Fruit fly (Drosophila melanogaster): ENCODE data around the gene mRpS14.

The mRpS14 gene

DNA sequence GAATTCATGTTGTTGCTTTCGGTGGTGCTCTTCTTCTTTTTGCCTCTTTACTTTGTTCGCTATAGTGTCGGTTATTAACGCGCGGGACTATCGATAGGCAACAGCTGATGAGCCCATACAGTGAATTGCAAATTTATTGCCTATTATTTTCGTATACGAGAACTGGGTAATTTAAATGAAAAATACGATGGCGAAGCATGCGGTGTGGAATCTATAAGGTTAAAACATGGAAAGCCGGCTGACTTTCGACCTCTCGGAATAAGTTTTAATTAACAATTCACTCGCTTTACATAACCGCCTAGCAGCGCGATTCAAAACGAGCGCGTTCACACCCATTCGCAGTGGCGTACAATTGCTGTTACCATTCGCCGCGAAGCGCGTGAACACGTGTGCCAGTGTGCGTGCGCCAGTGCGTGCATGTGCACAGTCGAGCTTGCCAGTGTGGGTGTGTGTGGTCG is at the start of gene mRpS14, which contains the start of gene Naa15-16:
mRpS14 (minus strand) TSS at position 370 of the 458 bp plus-strand sequence.
Naa15-16 (plus strand) TSS at position 116 of the 458 bp plus-strand sequence.
- TF ChIP-seq usp (GFP tag; optimal IDR thresholded peaks at IDR 0.05) (no peak), Dll (optimal IDR thresholded peaks at IDR 0.05) (no peak)

dm6 chrX:19522597-19522996 is 42.6 kb upstream of the mRpS14 start:
- TF ChIP-seq CG8478 (optimal IDR thresholded peaks at IDR 0.05) (peak; percentile 60), Dll (optimal IDR thresholded peaks at IDR 0.05) (peak; percentile 16), usp (GFP tag; optimal IDR thresholded peaks at IDR 0.05) (no peak), EcR (GFP tag; optimal IDR thresholded peaks at IDR 0.05) (no peak)

DNA sequence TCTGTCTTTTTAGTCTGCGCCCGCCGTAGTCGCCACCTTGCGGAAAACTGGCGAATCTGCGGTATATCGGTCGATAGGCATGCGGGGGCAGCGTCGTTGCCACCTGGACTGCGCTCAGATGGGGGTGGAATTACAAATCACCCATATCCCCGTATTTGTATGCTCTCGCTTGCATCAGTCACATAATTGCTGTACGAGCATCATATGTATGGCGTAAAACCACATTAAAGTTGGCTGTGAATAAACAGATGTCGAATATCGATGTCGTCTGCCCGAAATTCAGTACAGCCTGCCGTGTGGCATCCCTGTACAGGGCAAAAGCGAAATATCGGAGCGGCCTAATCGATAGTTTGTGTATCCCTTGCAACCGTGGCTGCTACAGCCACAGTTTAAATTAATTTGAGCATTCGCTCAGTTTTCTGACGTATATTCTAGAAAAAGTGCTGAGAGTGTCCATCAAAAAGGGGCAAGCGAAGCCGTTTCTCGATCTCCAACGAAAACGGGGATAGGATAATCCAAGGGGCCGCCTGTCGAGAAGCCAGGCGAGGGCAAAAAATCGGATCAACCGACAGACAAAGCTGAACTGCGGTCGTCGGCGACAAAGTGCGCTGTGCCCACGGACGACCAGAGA is 41.8 kb upstream of the mRpS14 start, which contains the start of the genes Idh3a and CoRest:
Idh3a (minus strand) TSS at position 58 of the 631 bp plus-strand sequence.
CoRest (plus strand) TSS at position 177 of the 631 bp plus-strand sequence.
- no peak for TF ChIP-seq Dll (optimal IDR thresholded peaks at IDR 0.05)
- no peak for TF ChIP-seq pan (optimal IDR thresholded peaks at IDR 0.05)
- no peak for TF ChIP-seq psq (optimal IDR thresholded peaks at IDR 0.05)
- no peak for TF ChIP-seq EcR (GFP tag; optimal IDR thresholded peaks at IDR 0.05)
- TF ChIP-seq usp (GFP tag; optimal IDR thresholded peaks at IDR 0.05): no peak
- TF ChIP-seq CG8478 (optimal IDR thresholded peaks at IDR 0.05): no peak

DNA sequence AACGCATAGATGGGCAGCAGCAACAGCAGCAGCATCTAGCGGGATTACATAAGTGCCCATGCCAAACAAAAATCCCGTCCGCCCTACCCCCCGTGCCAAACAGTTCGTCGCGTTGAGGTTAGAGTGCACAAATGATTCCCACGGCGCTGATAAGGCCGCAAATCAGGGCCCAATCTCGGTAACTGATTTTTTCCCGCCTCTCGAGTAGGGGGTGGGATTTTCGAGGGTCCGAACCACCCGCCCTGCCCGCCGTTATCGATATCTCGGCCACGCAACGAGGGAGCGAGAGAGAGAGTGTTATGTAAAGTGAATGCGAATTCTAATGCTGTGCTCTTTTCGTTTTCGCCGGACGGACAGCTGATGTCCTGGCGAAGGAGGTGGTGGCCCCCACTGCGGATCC is 40.9 kb upstream of the mRpS14 start:
- no peak for TF ChIP-seq EcR (GFP tag; optimal IDR thresholded peaks at IDR 0.05)
- no peak for TF ChIP-seq pan (optimal IDR thresholded peaks at IDR 0.05)
- no peak for TF ChIP-seq Dll (optimal IDR thresholded peaks at IDR 0.05)
- TF ChIP-seq usp (GFP tag; optimal IDR thresholded peaks at IDR 0.05): no peak
- TF ChIP-seq psq (optimal IDR thresholded peaks at IDR 0.05): no peak
- no peak for TF ChIP-seq CG8478 (optimal IDR thresholded peaks at IDR 0.05)

dm6 chrX:19520376-19520775 is 40.3 kb upstream of the mRpS14 start:
- TF ChIP-seq psq (optimal IDR thresholded peaks at IDR 0.05) (no peak), Dll (optimal IDR thresholded peaks at IDR 0.05) (no peak), usp (GFP tag; optimal IDR thresholded peaks at IDR 0.05) (no peak), CG8478 (optimal IDR thresholded peaks at IDR 0.05) (no peak), pan (optimal IDR thresholded peaks at IDR 0.05) (no peak), EcR (GFP tag; optimal IDR thresholded peaks at IDR 0.05) (no peak)

DNA sequence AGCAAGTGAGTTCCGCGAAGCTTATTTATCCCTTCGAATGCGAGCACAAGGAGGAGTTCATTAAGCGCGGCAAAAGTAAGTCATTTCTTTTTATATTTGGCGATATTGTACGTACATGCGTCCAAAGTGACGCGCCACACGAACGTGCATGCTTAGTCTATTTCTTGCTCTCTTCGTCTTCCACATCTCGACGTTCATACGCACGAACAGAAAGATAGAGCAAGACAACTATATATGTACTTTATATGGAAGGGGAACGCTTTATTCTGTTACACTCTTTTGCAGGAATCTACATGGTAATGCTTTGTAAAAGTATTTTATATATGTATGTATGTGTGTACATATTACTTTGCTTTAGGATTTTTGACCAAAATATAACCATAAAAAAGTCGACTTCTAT is 30.2 kb upstream of the mRpS14 start:
- TF ChIP-seq pan (optimal IDR thresholded peaks at IDR 0.05) (no peak), EcR (GFP tag; optimal IDR thresholded peaks at IDR 0.05) (no peak), Dll (optimal IDR thresholded peaks at IDR 0.05) (no peak), usp (GFP tag; optimal IDR thresholded peaks at IDR 0.05) (no peak), psq (optimal IDR thresholded peaks at IDR 0.05) (no peak), CG8478 (optimal IDR thresholded peaks at IDR 0.05) (no peak)

- no peak for TF ChIP-seq Dll (optimal IDR thresholded peaks at IDR 0.05)
- TF ChIP-seq psq (optimal IDR thresholded peaks at IDR 0.05): no peak
- no peak for TF ChIP-seq CG8478 (optimal IDR thresholded peaks at IDR 0.05)
- no peak for TF ChIP-seq pan (optimal IDR thresholded peaks at IDR 0.05)
- TF ChIP-seq EcR (GFP tag; optimal IDR thresholded peaks at IDR 0.05): no peak
- TF ChIP-seq usp (GFP tag; optimal IDR thresholded peaks at IDR 0.05): no peak
Observed at dm6 chrX:19505334-19506185, 25.5 kb upstream of the mRpS14 start.

DNA sequence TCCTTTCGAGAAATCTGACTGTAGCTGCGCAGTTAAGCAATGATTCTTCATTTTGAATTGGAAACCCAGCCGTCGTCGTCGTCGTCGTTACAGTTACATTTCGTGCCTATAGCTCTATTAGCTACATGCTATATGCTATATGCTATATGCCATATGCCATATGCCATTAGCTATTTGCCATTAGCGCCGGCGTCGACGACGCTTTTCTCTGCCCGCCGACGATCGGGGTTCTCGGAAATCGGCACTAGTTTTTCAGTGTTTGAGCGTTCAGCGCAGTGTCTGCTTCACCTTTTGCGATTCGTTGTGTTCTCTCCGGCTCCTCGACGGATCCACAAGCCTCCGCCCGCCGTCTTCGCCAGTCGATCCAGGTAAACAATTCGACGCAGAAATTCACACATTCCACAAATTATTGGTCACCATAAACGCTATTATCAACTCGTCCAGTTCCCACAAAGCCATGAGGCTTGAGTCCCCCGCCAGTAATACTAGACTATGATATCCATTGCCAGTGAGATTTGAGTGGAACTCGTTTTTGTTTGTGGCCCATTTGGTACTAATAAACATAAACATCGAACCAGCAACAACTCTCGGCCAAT is 24.2 kb upstream of the mRpS14 start:
- no peak for TF ChIP-seq pan (optimal IDR thresholded peaks at IDR 0.05)
- no peak for TF ChIP-seq CG8478 (optimal IDR thresholded peaks at IDR 0.05)
- no peak for TF ChIP-seq psq (optimal IDR thresholded peaks at IDR 0.05)
- TF ChIP-seq Dll (optimal IDR thresholded peaks at IDR 0.05): no peak

DNA sequence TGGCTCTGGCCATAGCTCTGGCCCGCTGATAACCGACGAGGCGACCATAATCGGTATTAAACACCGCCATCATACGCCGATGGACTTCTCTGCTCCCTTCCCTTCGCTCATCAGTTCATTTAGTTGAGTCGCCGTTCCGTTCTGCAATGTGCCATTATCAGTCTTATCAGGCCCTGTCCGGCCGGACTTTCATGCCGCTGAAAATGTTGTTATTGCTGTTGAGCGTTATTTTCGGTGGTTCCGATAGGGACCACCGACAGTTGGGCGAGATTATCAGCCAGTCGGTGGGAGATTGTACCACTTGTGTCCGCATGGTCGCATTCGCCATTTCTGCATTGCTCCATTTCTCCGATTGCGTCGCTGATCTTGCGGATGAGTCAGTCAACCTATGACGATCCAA is 21.2 kb upstream of the mRpS14 start:
- TF ChIP-seq Dll (optimal IDR thresholded peaks at IDR 0.05) (no peak), CG8478 (optimal IDR thresholded peaks at IDR 0.05) (no peak), EcR (GFP tag; optimal IDR thresholded peaks at IDR 0.05) (no peak), usp (GFP tag; optimal IDR thresholded peaks at IDR 0.05) (no peak), psq (optimal IDR thresholded peaks at IDR 0.05) (no peak), pan (optimal IDR thresholded peaks at IDR 0.05) (no peak)

DNA sequence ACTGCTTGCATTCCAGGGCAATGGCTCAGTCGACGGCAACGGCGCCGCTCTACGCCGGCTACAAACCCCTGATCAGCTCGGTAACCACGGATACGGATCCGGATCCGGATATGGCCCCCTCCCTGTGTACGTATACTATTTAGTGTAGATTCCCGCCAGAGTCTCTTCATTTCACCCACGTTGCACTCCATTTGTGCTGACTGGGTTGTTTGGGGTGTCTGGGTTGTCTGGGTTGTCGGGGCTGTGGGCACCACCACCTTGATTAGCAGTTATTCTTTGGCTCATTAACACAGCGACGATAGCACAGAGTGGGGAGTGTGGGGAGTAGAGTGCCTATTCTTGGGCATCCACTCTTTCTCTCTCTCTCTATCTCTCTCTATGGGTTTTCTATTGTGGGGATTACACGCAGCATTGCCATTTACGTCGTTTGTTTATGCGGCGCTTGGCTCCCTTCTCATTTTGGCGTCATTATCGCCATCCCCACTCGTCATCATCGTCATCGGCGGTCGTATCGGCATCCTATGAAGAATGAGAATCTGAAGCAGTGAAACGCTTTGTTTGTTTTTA is 18.8 kb upstream of the mRpS14 start:
- no peak for TF ChIP-seq Dll (optimal IDR thresholded peaks at IDR 0.05)
- TF ChIP-seq psq (optimal IDR thresholded peaks at IDR 0.05): no peak
- TF ChIP-seq pan (optimal IDR thresholded peaks at IDR 0.05): no peak

- TF ChIP-seq usp (GFP tag; optimal IDR thresholded peaks at IDR 0.05) (no peak), pan (optimal IDR thresholded peaks at IDR 0.05) (peak; percentile 40)
Observed at dm6 chrX:19497782-19498440, 17.9 kb upstream of the mRpS14 start.

Data from whole organism.